Fruit fly (Drosophila melanogaster): ENCODE results near the gene pdm2.

The pdm2 gene

DNA sequence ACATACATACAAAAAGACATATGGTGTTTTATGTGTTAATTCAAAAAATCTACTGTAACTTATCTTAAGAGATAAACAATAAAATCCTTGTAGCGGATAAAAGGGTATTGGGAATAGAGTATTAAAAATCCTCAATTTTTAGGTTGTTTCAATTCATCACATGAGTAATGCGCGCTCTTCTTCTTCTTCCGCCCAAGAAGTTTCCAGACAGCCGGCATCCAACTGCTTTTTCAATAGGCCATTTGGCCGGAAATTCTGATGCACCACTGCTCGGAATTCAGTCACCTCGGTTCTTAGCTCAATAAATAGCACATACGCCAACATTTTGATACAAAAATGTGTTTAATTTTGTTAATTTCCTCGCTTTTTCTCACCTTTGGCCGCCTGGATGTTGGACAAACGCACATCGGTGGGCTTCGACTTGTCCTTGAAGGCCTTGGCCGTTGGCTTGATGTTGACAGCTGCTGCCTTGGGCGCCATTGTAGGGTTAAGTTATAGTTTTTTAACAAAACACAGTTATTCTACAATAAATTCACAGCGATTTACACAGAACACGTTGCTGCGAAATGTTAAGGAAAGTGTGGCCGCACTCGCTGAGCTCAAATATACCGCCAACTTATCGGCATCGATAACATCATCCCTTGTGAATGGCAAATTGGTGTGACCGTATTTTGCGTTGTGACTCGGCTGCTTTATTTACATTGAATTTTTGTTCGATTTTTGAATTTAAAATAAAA, 35.5 kb downstream of the pdm2 start, which contains the start of the genes CCT4 and CG6153:
TSS of gene CCT4 (minus strand) at position 592 of the 737 bp plus-strand sequence.
TSS of gene CG6153 (plus strand) at position 651 of the 737 bp plus-strand sequence.
- TF ChIP-seq Myc (optimal IDR thresholded peaks at IDR 0.05), result no peak
- TF ChIP-seq ttk (optimal IDR thresholded peaks at IDR 0.05), result no peak
- no peak for TF ChIP-seq h (optimal IDR thresholded peaks at IDR 0.05)
- TF ChIP-seq Sin3A (optimal IDR thresholded peaks at IDR 0.05), result no peak
- TF ChIP-seq insv (optimal IDR thresholded peaks at IDR 0.05), result no peak
- TF ChIP-seq psq (optimal IDR thresholded peaks at IDR 0.05), result no peak

DNA sequence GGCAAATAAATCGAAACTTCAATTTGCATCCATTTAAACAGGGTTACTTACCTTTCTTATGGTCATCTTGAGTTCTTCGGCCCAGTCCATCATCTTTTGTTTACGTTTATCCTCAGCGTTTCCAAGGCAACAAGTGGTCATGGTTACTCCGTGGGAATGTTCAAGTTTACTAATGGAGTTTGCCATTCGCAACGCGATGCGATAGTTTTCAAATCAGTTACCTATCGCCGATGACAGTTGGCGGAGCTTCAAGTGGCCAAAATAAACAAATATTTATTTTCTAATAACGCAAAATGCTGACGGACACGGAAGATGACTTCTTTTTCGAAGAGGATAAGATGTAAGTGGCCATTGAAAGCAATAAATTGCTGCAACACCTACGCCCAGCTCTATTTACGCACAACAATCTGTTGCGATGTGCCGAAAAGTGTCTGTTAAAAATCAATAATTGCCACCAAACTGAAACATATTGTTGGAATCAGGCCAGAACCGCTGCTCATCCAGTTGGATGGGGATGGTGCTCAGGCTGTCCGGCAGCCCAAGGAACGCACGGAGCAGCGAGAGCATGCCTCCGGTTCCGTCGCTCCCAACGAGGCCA, 38.0 kb downstream of the pdm2 start, which contains the start of the genes IFT43 and PICK1:
TSS of gene IFT43 (minus strand) at position 166 of the 598 bp plus-strand sequence.
TSS of gene PICK1 (plus strand) at position 211 of the 598 bp plus-strand sequence.
- TF ChIP-seq psq (optimal IDR thresholded peaks at IDR 0.05), result no peak
- TF ChIP-seq h (optimal IDR thresholded peaks at IDR 0.05), result no peak

dm6 chr2L:12697223-12697622, 40.3 kb downstream of the pdm2 start, which contains the start of gene CG5781:
CG5781 (minus strand) TSS chr2L:12697323.
- no peak for TF ChIP-seq h (optimal IDR thresholded peaks at IDR 0.05)
- TF ChIP-seq insv (optimal IDR thresholded peaks at IDR 0.05), result no peak
- no peak for TF ChIP-seq psq (optimal IDR thresholded peaks at IDR 0.05)
- no peak for TF ChIP-seq Myc (optimal IDR thresholded peaks at IDR 0.05)
- no peak for TF ChIP-seq Sin3A (optimal IDR thresholded peaks at IDR 0.05)
- no peak for TF ChIP-seq ttk (optimal IDR thresholded peaks at IDR 0.05)

DNA sequence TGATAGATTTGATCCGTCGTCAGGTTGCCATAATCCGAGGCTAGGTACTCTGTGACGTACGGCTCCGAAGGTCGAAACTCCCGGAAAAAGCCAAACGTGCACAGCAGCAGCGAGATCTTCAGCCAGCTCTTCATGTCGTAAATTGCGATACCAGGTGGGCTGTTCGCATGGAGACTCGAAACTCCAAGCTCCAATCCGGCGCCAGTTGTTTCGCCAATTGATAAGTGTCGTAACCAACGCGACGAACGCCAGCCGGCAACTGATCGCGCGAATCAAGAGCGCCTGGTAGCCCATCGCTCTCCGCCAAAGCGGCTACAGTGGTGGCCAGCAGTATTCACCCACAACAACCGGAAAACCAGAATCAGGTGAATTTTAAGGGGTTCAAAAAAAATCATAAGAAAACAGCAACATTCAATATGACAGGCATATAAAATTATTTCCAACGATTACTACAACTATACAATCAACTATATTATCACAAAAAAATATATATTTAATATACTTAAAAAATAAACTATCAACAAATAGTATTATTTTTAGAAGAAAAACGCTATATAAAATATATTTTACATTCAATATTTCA, 43.5 kb downstream of the pdm2 start, which contains the start of gene CG17036:
TSS of gene CG17036 (minus strand) at position 366 of the 583 bp plus-strand sequence.
- TF ChIP-seq Sin3A (optimal IDR thresholded peaks at IDR 0.05) (no peak), Myc (optimal IDR thresholded peaks at IDR 0.05) (no peak), ttk (optimal IDR thresholded peaks at IDR 0.05) (no peak), h (optimal IDR thresholded peaks at IDR 0.05) (no peak), insv (optimal IDR thresholded peaks at IDR 0.05) (no peak), psq (optimal IDR thresholded peaks at IDR 0.05) (no peak)

DNA sequence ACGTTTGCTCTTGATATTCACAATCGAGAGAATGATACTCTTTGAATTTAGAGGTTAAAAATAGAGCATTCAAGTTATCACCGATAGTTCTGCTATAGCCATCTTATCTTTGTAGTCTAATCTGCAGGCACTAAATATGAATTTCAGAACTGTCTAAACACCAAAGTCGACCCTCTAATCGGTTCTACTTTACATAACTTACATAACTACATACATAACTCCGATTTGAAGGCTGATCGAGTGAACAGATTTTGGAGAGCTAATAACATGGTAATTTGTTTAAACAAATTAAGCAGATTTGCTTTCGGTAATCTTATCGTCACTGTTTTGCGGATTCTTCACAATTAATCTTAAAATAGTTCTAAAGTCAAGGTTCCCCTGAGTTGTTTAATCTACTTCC, 44.5 kb downstream of the pdm2 start:
- TF ChIP-seq ttk (optimal IDR thresholded peaks at IDR 0.05), result no peak
- no peak for TF ChIP-seq h (optimal IDR thresholded peaks at IDR 0.05)
- no peak for TF ChIP-seq insv (optimal IDR thresholded peaks at IDR 0.05)
- TF ChIP-seq Myc (optimal IDR thresholded peaks at IDR 0.05), result no peak
- no peak for TF ChIP-seq psq (optimal IDR thresholded peaks at IDR 0.05)
- no peak for TF ChIP-seq Sin3A (optimal IDR thresholded peaks at IDR 0.05)

DNA sequence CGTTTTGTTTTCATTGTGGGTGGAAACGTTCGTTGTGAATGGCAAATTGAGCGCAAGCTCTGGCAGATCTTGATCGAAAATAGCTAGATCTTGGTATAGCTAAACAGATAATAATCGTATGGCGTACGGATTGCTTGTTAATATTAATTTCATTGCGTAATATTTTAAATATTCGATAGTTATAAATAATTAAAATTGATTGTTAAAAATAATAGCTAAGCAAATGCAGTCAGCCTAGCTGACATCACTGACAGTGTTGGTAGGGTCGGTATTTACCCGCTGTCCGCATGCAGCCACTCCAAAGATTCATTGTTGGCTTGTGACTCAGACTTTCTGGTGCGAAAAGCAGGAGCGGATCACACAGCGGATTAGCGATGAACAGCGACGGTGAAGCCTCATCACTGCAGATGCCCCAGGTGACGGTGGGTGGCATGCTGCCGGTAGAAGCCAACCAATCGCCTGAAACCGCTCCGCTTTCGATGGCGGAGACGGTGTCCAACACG, 47.5 kb downstream of the pdm2 start, which contains the start of the genes CG5776 and spict:
TSS of gene CG5776 (minus strand) at position 34 of the 503 bp plus-strand sequence.
TSS of gene spict (plus strand) at position 308 of the 503 bp plus-strand sequence.
- TF ChIP-seq Sin3A (optimal IDR thresholded peaks at IDR 0.05) (no peak), psq (optimal IDR thresholded peaks at IDR 0.05) (no peak), Myc (optimal IDR thresholded peaks at IDR 0.05) (no peak), h (optimal IDR thresholded peaks at IDR 0.05) (no peak), ttk (optimal IDR thresholded peaks at IDR 0.05) (no peak), insv (optimal IDR thresholded peaks at IDR 0.05) (no peak)

- TF ChIP-seq Myc (optimal IDR thresholded peaks at IDR 0.05) (no peak), h (optimal IDR thresholded peaks at IDR 0.05) (no peak), insv (optimal IDR thresholded peaks at IDR 0.05) (no peak), psq (optimal IDR thresholded peaks at IDR 0.05) (no peak), Sin3A (optimal IDR thresholded peaks at IDR 0.05) (no peak), ttk (optimal IDR thresholded peaks at IDR 0.05) (no peak)
Measured at dm6 chr2L:12705376-12705775, 48.4 kb downstream of the pdm2 start.

DNA sequence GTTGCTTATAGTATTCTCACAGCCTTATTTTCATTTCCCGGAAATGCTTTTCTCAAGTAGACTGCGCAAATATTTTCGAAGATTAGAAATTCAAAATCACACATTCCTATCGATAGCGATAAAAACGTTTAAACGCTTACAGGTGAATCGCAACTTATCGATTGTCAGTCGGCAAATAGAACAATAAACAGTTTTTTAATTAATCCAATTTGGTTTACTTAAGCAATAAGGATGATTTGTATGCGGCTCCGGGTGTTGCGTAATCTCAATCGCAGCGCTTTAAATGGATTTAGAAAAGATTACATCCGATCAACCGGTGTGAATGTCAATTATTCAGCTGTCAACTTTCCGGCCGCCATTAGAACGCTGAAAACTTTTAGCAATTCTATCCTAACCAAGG, 50.6 kb downstream of the pdm2 start, which contains the start of the genes CG6180 and CG15484:
TSS of gene CG6180 (plus strand) at position 122 of the 400 bp plus-strand sequence.
TSS of gene CG15484 (minus strand) at position 172 of the 400 bp plus-strand sequence.
- TF ChIP-seq psq (optimal IDR thresholded peaks at IDR 0.05), result no peak
- no peak for TF ChIP-seq h (optimal IDR thresholded peaks at IDR 0.05)
- TF ChIP-seq insv (optimal IDR thresholded peaks at IDR 0.05), result no peak
- no peak for TF ChIP-seq ttk (optimal IDR thresholded peaks at IDR 0.05)
- TF ChIP-seq Sin3A (optimal IDR thresholded peaks at IDR 0.05), result no peak
- no peak for TF ChIP-seq Myc (optimal IDR thresholded peaks at IDR 0.05)

- TF ChIP-seq ttk (optimal IDR thresholded peaks at IDR 0.05) (no peak), Sin3A (optimal IDR thresholded peaks at IDR 0.05) (no peak), insv (optimal IDR thresholded peaks at IDR 0.05) (no peak), h (optimal IDR thresholded peaks at IDR 0.05) (no peak), Myc (optimal IDR thresholded peaks at IDR 0.05) (no peak), psq (optimal IDR thresholded peaks at IDR 0.05) (no peak)
Measured at dm6 chr2L:12708576-12708975, 51.6 kb downstream of the pdm2 start.

DNA sequence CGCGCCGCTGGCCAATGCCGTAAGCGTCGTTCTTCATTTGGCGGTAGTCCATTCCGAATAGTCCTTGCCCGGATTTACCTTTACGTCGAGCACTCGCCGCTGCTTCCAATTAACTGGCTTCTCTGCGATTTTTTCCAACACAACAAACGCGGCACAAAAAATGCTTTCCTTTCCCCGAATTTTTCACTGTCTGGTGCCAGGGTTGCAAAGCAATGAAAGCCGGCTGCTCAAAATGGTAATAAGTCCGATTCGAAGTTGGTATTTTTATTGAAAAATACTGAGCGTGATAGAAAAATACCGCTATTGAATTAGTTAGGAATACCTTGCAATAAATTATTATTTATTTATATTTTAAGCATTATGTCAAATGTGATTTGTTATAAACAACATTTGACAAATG, 55.3 kb downstream of the pdm2 start:
- TF ChIP-seq Sin3A (optimal IDR thresholded peaks at IDR 0.05) (no peak), insv (optimal IDR thresholded peaks at IDR 0.05) (no peak), Myc (optimal IDR thresholded peaks at IDR 0.05) (no peak), ttk (optimal IDR thresholded peaks at IDR 0.05) (no peak), psq (optimal IDR thresholded peaks at IDR 0.05) (no peak), h (optimal IDR thresholded peaks at IDR 0.05) (no peak)

- TF ChIP-seq h (optimal IDR thresholded peaks at IDR 0.05), result no peak
- TF ChIP-seq Sin3A (optimal IDR thresholded peaks at IDR 0.05), result no peak
- no peak for TF ChIP-seq insv (optimal IDR thresholded peaks at IDR 0.05)
- TF ChIP-seq psq (optimal IDR thresholded peaks at IDR 0.05), result no peak
- no peak for TF ChIP-seq ttk (optimal IDR thresholded peaks at IDR 0.05)
- no peak for TF ChIP-seq Myc (optimal IDR thresholded peaks at IDR 0.05)
Measured at dm6 chr2L:12712852-12713251, 55.9 kb downstream of the pdm2 start, which contains the start of gene CG5787. CG5787 (minus strand) TSS chr2L:12712952.

Data from Kc167 (cell line).